Worm (Caenorhabditis elegans) whole organism, L4 larva: ENCODE measurements around the gene chil-24.

Experiments
- F37D6.2 ChIP-seq: sonication (generic microtip); optimal IDR thresholded peaks from 2 replicates; lab custom pipeline; 2016; ENCODE audit warnings: mild to moderate bottlenecking, missing genetic modification characterization, missing compliant biosample characterization
- F49E8.2 ChIP-seq: sonication (generic microtip); optimal IDR thresholded peaks from 2 replicates; lab custom pipeline; 2016; ENCODE audit warnings: missing compliant biosample characterization, mild to moderate bottlenecking, missing genetic modification characterization, borderline replicate concordance
- Y105C5A.15 ChIP-seq: fragments of 200-800 bp; sonication (Bioruptor generic); IDR thresholded peaks from 2 replicates; pipeline ENCODE4 v1.3.6; 2022; ENCODE audit warnings: missing genetic modification characterization, missing compliant biosample characterization
- Y75B8A.6 ChIP-seq: fragments of 200-800 bp; sonication (Bioruptor generic); IDR thresholded peaks from 2 replicates; pipeline ENCODE4 v1.3.6; 2022; ENCODE audit warnings: missing genetic modification reagents, missing genetic modification characterization, missing compliant biosample characterization
- ZK337.2 ChIP-seq: fragments of 200-800 bp; sonication (Bioruptor generic); IDR thresholded peaks from 2 replicates; pipeline ENCODE4 v1.3.6; 2022; ENCODE audit warnings: missing genetic modification reagents, missing genetic modification characterization, missing compliant biosample characterization
- ceh-44 ChIP-seq: fragments of 200-800 bp; sonication (Bioruptor generic); IDR thresholded peaks from 2 replicates; pipeline ENCODE4 v1.3.6; 2022; ENCODE audit warnings: missing genetic modification reagents, missing genetic modification characterization, missing compliant biosample characterization
- ceh-62 ChIP-seq: sonication (generic microtip); optimal IDR thresholded peaks from 2 replicates; lab custom pipeline; 2017; ENCODE audit warnings: missing biosample characterization, missing genetic modification characterization
- cey-2 ChIP-seq: sonication (generic microtip); optimal IDR thresholded peaks from 3 replicates; lab custom pipeline; 2017; ENCODE audit warnings: missing genetic modification characterization, mild to moderate bottlenecking, missing compliant biosample characterization, antibody characterized with exemption, borderline replicate concordance; ENCODE audit not compliant: insufficient read depth
- daf-12 ChIP-seq: fragments of 150-350 bp; optimal IDR thresholded peaks from 2 replicates; lab custom pipeline; 2014; ENCODE audit warnings: missing biosample characterization, missing genetic modification reagents, missing genetic modification characterization
- daf-8 ChIP-seq: fragments of 200-800 bp; sonication (Bioruptor generic); IDR thresholded peaks from 2 replicates; pipeline ENCODE4 v1.3.6; 2022; ENCODE audit warnings: missing genetic modification characterization, missing compliant biosample characterization
- dmd-9 ChIP-seq: fragments of 200-800 bp; sonication (Bioruptor generic); IDR thresholded peaks from 2 replicates; pipeline ENCODE4 v1.3.6; 2022; ENCODE audit warnings: missing genetic modification reagents, missing genetic modification characterization, missing compliant biosample characterization
- dpl-1 ChIP-seq: fragments of 150-350 bp; optimal IDR thresholded peaks from 2 replicates; lab custom pipeline; 2014; ENCODE audit warnings: missing biosample characterization, missing genetic modification reagents, missing genetic modification characterization
- egl-43 ChIP-seq: fragments of 200-800 bp; sonication (Bioruptor generic); IDR thresholded peaks from 2 replicates; pipeline ENCODE4 v1.3.6; 2022; ENCODE audit warnings: missing genetic modification reagents, missing genetic modification characterization, missing compliant biosample characterization
- fos-1 ChIP-seq: fragments of 150-350 bp; optimal IDR thresholded peaks from 2 replicates; lab custom pipeline; 2014; ENCODE audit warnings: missing biosample characterization, missing genetic modification characterization
- jun-1 ChIP-seq: fragments of 150-350 bp; optimal IDR thresholded peaks from 2 replicates; lab custom pipeline; 2014; ENCODE audit warnings: missing biosample characterization, missing genetic modification reagents, missing genetic modification characterization
- lin-39 ChIP-seq: fragments of 150-350 bp; optimal IDR thresholded peaks from 2 replicates; lab custom pipeline; 2014; ENCODE audit warnings: missing biosample characterization, missing genetic modification reagents, missing genetic modification characterization
- lir-3 ChIP-seq: sonication (generic microtip); optimal IDR thresholded peaks from 2 replicates; lab custom pipeline; 2016; ENCODE audit warnings: mild to moderate bottlenecking, missing genetic modification characterization, missing compliant biosample characterization
- lsy-2 ChIP-seq, 2 experiments: fragments of 150-350 bp in 1 of 2; sonication (generic microtip) in 1 of 2; optimal IDR thresholded peaks; 2 replicates each; lab custom pipeline; 2014 to 2017; ENCODE audit warnings: missing biosample characterization in 2 of 2, missing genetic modification characterization in 2 of 2
- madf-5 ChIP-seq, 2 experiments: fragments of 200-800 bp; sonication (Bioruptor generic); IDR thresholded peaks; 2 replicates each; pipeline ENCODE4 v1.3.6; 2022; ENCODE audit warnings: missing compliant biosample characterization in 2 of 2, missing genetic modification characterization in 2 of 2
- mdl-1 ChIP-seq, 2 experiments: fragments of 150-350 bp in 1 of 2; sonication (generic microtip) in 1 of 2; optimal IDR thresholded peaks; 2 replicates each; lab custom pipeline; 2014 to 2017; ENCODE audit warnings: missing biosample characterization in 2 of 2, missing genetic modification characterization in 2 of 2
- mxl-2 ChIP-seq: fragments of 200-800 bp; sonication (Bioruptor generic); conservative IDR thresholded peaks from 2 replicates; pipeline ENCODE4 v1.3.6; 2022; ENCODE audit warnings: missing genetic modification reagents, missing genetic modification characterization, missing compliant biosample characterization
- nhr-10 ChIP-seq: fragments of 150-350 bp; optimal IDR thresholded peaks from 2 replicates; lab custom pipeline; 2014; ENCODE audit warnings: missing biosample characterization, missing genetic modification characterization
- nhr-102 ChIP-seq: sonication (generic microtip); optimal IDR thresholded peaks from 2 replicates; lab custom pipeline; 2016; ENCODE audit warnings: mild to moderate bottlenecking, missing genetic modification characterization, moderate library complexity, missing compliant biosample characterization
- nhr-111 ChIP-seq: fragments of 200-800 bp; sonication (Bioruptor generic); optimal IDR thresholded peaks from 2 replicates; lab custom pipeline; 2018; ENCODE audit warnings: mild to moderate bottlenecking, missing genetic modification characterization, missing compliant biosample characterization
- nhr-237 ChIP-seq: sonication (generic microtip); optimal IDR thresholded peaks from 2 replicates; lab custom pipeline; 2017; ENCODE audit warnings: missing biosample characterization, missing genetic modification characterization
- nhr-28 ChIP-seq: fragments of 150-350 bp; optimal IDR thresholded peaks from 2 replicates; lab custom pipeline; 2014; ENCODE audit warnings: missing biosample characterization, missing genetic modification characterization
- nhr-48 ChIP-seq: sonication (generic microtip); optimal IDR thresholded peaks from 2 replicates; lab custom pipeline; 2016; ENCODE audit warnings: mild to moderate bottlenecking, missing genetic modification characterization, missing compliant biosample characterization
- nhr-6 ChIP-seq: fragments of 150-350 bp; optimal IDR thresholded peaks from 2 replicates; lab custom pipeline; 2014; ENCODE audit warnings: missing biosample characterization, missing genetic modification characterization
- nhr-76 ChIP-seq: fragments of 150-350 bp; optimal IDR thresholded peaks from 2 replicates; lab custom pipeline; 2014; ENCODE audit warnings: missing biosample characterization, missing genetic modification characterization
- php-3 ChIP-seq: fragments of 200-800 bp; sonication (Bioruptor generic); IDR thresholded peaks from 2 replicates; pipeline ENCODE4 v1.3.6; 2022; ENCODE audit warnings: missing genetic modification reagents, missing genetic modification characterization, missing compliant biosample characterization
- pqm-1 ChIP-seq: sonication (generic microtip); optimal IDR thresholded peaks from 2 replicates; lab custom pipeline; 2017; ENCODE audit warnings: missing biosample characterization, missing genetic modification characterization
- rbr-2 ChIP-seq: sonication (generic microtip); optimal IDR thresholded peaks from 2 replicates; lab custom pipeline; 2016; ENCODE audit warnings: missing genotype, missing genetic modification characterization, missing compliant biosample characterization
- saeg-2 ChIP-seq: fragments of 200-800 bp; sonication (Bioruptor generic); IDR thresholded peaks from 2 replicates; pipeline ENCODE4 v1.3.6; 2022; ENCODE audit warnings: missing genetic modification reagents, missing genetic modification characterization, missing compliant biosample characterization
- sdz-12 ChIP-seq: fragments of 200-800 bp; sonication (Bioruptor generic); optimal IDR thresholded peaks from 2 replicates; lab custom pipeline; 2018; ENCODE audit warnings: mild to moderate bottlenecking, missing genetic modification characterization, missing compliant biosample characterization
- skn-1 ChIP-seq: fragments of 150-350 bp; optimal IDR thresholded peaks from 2 replicates; lab custom pipeline; 2014; ENCODE audit warnings: missing biosample characterization, missing genetic modification characterization
- spr-1 ChIP-seq: sonication (generic microtip); optimal IDR thresholded peaks from 2 replicates; lab custom pipeline; 2016; ENCODE audit warnings: mild to moderate bottlenecking, missing genetic modification characterization, missing compliant biosample characterization
- spr-3 ChIP-seq: fragments of 200-800 bp; sonication (Bioruptor generic); optimal IDR thresholded peaks from 2 replicates; lab custom pipeline; 2018; ENCODE audit warnings: mild to moderate bottlenecking, missing genetic modification characterization, missing compliant biosample characterization
- tra-1 ChIP-seq: fragments of 200-800 bp; sonication (Bioruptor generic); IDR thresholded peaks from 2 replicates; pipeline ENCODE4 v1.3.6; 2022; ENCODE audit warnings: missing genetic modification reagents, missing genetic modification characterization, missing compliant biosample characterization
- unc-130 ChIP-seq: sonication (generic microtip); optimal IDR thresholded peaks from 2 replicates; lab custom pipeline; 2016; ENCODE audit warnings: missing genetic modification reagents, missing genetic modification characterization, missing compliant biosample characterization
- unc-39 ChIP-seq: sonication (generic microtip); optimal IDR thresholded peaks from 2 replicates; lab custom pipeline; 2017; ENCODE audit warnings: missing biosample characterization, missing genetic modification characterization
- unc-62 ChIP-seq, 3 experiments: fragments of 150-350 bp in 1 of 3; sonication (generic microtip); optimal IDR thresholded peaks in 2 of 3; peaks in 1 of 3; 1 replicate in 1 of 3; 2 replicates in 2 of 3; lab custom pipeline; 2014 to 2017; ENCODE audit warnings: missing biosample characterization in 3 of 3, missing genetic modification characterization in 3 of 3, missing genetic modification reagents in 3 of 3, missing genotype in 1 of 3
- zfp-2 ChIP-seq: sonication (generic microtip); optimal IDR thresholded peaks from 2 replicates; lab custom pipeline; 2016; ENCODE audit warnings: mild to moderate bottlenecking, missing genetic modification characterization, missing compliant biosample characterization
- zip-11 ChIP-seq: fragments of 200-800 bp; sonication (Bioruptor generic); IDR thresholded peaks from 2 replicates; pipeline ENCODE4 v1.3.6; 2022; ENCODE audit warnings: missing genetic modification characterization, missing compliant biosample characterization

Gene chil-24

DNA sequence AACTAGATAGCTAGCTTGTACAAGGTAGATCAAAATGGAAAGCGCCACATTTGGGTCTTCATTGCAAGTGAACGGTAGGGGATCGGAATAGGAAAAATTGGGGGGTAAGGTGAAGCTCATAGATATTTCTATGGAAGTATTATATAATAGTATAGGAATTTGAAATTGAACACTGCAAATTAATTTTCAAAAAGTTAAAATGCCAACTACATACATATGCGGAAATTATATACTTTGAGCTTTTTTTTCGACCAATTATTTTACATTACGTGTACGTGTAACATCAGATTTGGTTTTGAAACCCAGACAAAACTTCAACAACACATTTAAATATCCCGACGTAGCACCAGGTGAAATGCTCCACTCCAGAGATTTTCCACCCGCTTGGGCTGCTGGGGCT lies 32.9 kb upstream of the chil-24 start, which contains the start of gene srg-23:
Gene srg-23 (minus strand): TSS at position 101 of the 400 bp plus-strand sequence.
- TF ChIP-seq skn-1 (tag; lab: Kevin White, UChicago) (no peak), ceh-62 (tag; lab: Kevin White, UChicago) (no peak), nhr-6 (no peak), dpl-1 (no peak), saeg-2 (GFP tag; lab: Robert Waterston, UW) (no peak), egl-43 (GFP tag; lab: Robert Waterston, UW) (no peak), php-3 (GFP tag; lab: Robert Waterston, UW) (no peak), cey-2 (tag; lab: Kevin White, UChicago) (no peak), unc-130 (no peak), lsy-2 (tag; optimal IDR thresholded peaks at IDR 0.05; lab: Kevin White, UChicago) (no peak), ceh-44 (GFP tag; lab: Robert Waterston, UW) (no peak), Y105C5A.15 (GFP tag; lab: Robert Waterston, UW) (no peak), pqm-1 (tag; lab: Kevin White, UChicago) (no peak), F49E8.2 (tag; lab: Kevin White, UChicago) (no peak), nhr-76 (tag; lab: Kevin White, UChicago) (no peak), fos-1 (tag; lab: Kevin White, UChicago) (no peak), zip-11 (GFP tag; lab: Robert Waterston, UW) (no peak), lir-3 (no peak)

DNA sequence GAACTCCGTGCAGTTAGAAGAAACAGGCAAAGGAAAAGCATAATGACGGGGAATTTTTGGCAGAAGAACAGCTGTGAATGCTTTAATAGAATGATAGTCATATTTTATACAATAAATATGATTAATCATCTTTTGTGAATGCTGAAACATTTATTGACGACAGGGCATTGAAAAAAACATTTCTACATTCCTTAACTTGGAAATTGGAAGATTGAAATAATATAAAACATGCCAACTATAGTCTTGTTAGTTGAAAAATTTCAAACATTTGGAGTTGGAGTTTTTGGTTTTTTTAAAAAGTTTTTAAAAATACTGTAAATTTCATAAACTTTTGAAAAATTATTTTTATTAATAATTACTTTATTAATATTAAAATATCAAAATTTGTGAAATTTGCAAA lies 32.1 kb upstream of the chil-24 start, which contains the start of gene Y25C1A.14:
Gene Y25C1A.14 (minus strand): TSS at position 101 of the 400 bp plus-strand sequence.
- TF ChIP-seq nhr-102 (no peak), nhr-111 (GFP tag; lab: Kevin White, UChicago) (no peak), tra-1 (GFP tag; lab: Robert Waterston, UW) (no peak), daf-12 (tag; lab: Kevin White, UChicago) (no peak), ZK337.2 (GFP tag; lab: Robert Waterston, UW) (no peak), nhr-48 (tag; lab: Kevin White, UChicago) (no peak), mdl-1 (tag; optimal IDR thresholded peaks at IDR 0.05; lab: Kevin White, UChicago) (no peak), F37D6.2 (no peak), dmd-9 (GFP tag; lab: Robert Waterston, UW) (no peak), zfp-2 (tag; lab: Kevin White, UChicago) (no peak)

DNA sequence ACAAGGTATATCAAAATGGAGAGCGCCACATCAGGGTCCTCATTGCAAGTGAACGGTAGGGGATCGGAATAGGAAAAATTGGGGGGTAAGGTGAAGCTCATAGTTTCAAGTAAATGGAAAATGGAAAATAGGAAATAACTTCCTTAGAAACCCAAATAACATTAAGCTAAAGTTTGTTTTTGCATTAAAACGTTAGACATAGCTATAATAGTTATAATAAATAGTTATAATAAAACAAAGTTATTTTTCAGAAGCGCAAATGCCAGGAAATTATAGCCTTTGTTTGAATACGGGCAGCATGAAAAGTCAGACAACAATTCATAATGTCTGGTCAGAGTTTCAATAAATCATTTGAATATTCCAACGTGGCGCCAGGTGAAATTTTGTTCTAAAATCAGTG lies 28.4 kb upstream of the chil-24 start, which contains the start of gene srg-24:
Gene srg-24 (minus strand): TSS at position 101 of the 400 bp plus-strand sequence.
- no peak for TF ChIP-seq rbr-2 (tag; lab: Kevin White, UChicago)
- TF ChIP-seq jun-1 (tag; lab: Kevin White, UChicago) = no peak
- no peak for TF ChIP-seq ceh-62 (tag; lab: Kevin White, UChicago)
- TF ChIP-seq daf-8 (GFP tag; lab: Robert Waterston, UW) = no peak
- no peak for TF ChIP-seq unc-130
- TF ChIP-seq mxl-2 = no peak
- TF ChIP-seq lin-39 (tag; lab: Kevin White, UChicago) = no peak
- TF ChIP-seq sdz-12 = no peak
- no peak for TF ChIP-seq lsy-2 (tag; optimal IDR thresholded peaks at IDR 0.05; lab: Kevin White, UChicago)
- TF ChIP-seq madf-5 (GFP tag; IDR thresholded peaks at IDR 0.05; lab: Robert Waterston, UW) = no peak

DNA sequence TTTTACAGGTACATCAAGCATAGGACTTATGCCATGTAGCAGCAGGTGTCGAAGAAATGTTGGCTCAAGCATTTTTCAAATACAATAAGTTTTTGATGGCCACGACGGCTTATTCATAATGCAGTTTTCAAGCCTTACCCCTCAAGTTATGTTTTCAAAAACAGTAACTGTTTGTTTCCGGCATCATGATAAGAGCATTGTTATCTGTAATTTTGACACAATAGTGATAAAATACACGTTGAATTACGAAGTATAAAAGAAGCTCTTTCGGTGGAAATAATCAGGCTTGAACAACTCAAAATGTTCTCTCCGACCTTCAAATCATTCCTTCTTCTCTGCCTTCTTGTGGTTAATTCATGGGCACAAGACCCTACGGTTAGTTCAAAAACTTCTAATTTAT lies 26.9 kb upstream of the chil-24 start, which contains the start of gene clec-121:
Gene clec-121 (plus strand): TSS at position 301 of the 400 bp plus-strand sequence.
- TF ChIP-seq Y75B8A.6 (GFP tag; lab: Robert Waterston, UW) = no peak
- TF ChIP-seq cey-2 (tag; lab: Kevin White, UChicago) = no peak
- no peak for TF ChIP-seq spr-3 (GFP tag; lab: Kevin White, UChicago)
- no peak for TF ChIP-seq unc-62 (GFP tag; optimal IDR thresholded peaks at IDR 0.05 in 1 of 2; lab: Kevin White, UChicago)
- TF ChIP-seq unc-62 (tag; optimal IDR thresholded peaks at IDR 0.05; lab: Kevin White, UChicago) = no peak
- TF ChIP-seq F49E8.2 (tag; lab: Kevin White, UChicago) = no peak
- TF ChIP-seq saeg-2 (GFP tag; lab: Robert Waterston, UW) = no peak
- no peak for TF ChIP-seq nhr-237
- TF ChIP-seq spr-1 (tag; lab: Kevin White, UChicago) = no peak
- TF ChIP-seq php-3 (GFP tag; lab: Robert Waterston, UW) = no peak
- TF ChIP-seq pqm-1 (tag; lab: Kevin White, UChicago) = no peak
- no peak for TF ChIP-seq tra-1 (GFP tag; lab: Robert Waterston, UW)
- no peak for TF ChIP-seq nhr-28 (tag; lab: Kevin White, UChicago)
- TF ChIP-seq nhr-48 (tag; lab: Kevin White, UChicago) = no peak
- TF ChIP-seq unc-39 (tag; lab: Kevin White, UChicago) = no peak
- no peak for TF ChIP-seq nhr-10 (tag; lab: Kevin White, UChicago)
- no peak for TF ChIP-seq daf-8 (GFP tag; lab: Robert Waterston, UW)
- no peak for TF ChIP-seq rbr-2 (tag; lab: Kevin White, UChicago)
